Fruit fly (Drosophila melanogaster) whole organism, embryonic: Measurements from ENCODE around the gene stnB.

Source experiments
- Atf-2 ChIP-seq: fragments of 200-800 bp; sonication (Bioruptor generic); optimal IDR thresholded peaks from 2 replicates; lab custom pipeline; 2016; ENCODE audit warnings: missing biosample characterization, missing genetic modification characterization
- Bgb ChIP-seq: fragments of 200-800 bp; sonication (Bioruptor generic); IDR thresholded peaks from 2 replicates; pipeline ENCODE4 v1.3.6; 2022; ENCODE audit warnings: missing biosample characterization, missing genetic modification characterization; ENCODE audit not compliant: partially characterized antibody
- Blimp-1 ChIP-seq: fragments of 200-800 bp; sonication (Bioruptor generic); optimal IDR thresholded peaks from 3 replicates; lab custom pipeline; 2018; ENCODE audit warnings: missing biosample characterization, missing genetic modification characterization, mild to moderate bottlenecking, moderate library complexity, missing genetic modification reagents
- CG10147 ChIP-seq: fragments of 200-800 bp; sonication (Bioruptor generic); optimal IDR thresholded peaks from 2 replicates; lab custom pipeline; 2019; ENCODE audit warnings: missing biosample characterization, mild to moderate bottlenecking, missing genetic modification characterization, moderate library complexity
- CG1024 ChIP-seq: fragments of 200-800 bp; sonication (Bioruptor generic); IDR thresholded peaks from 2 replicates; pipeline ENCODE4 v1.3.6; 2022; ENCODE audit warnings: missing biosample characterization, missing genetic modification characterization
- CG10321 ChIP-seq: fragments of 200-800 bp; sonication (Bioruptor generic); IDR thresholded peaks from 2 replicates; pipeline ENCODE4 v1.3.6; 2022; ENCODE audit warnings: missing biosample characterization, missing genetic modification characterization
- CG10462 ChIP-seq: fragments of 200-800 bp; sonication (Bioruptor generic); optimal IDR thresholded peaks from 2 replicates; lab custom pipeline; 2016; ENCODE audit warnings: missing biosample characterization, missing genetic modification characterization
- CG10654 ChIP-seq: fragments of 200-800 bp; sonication (Bioruptor generic); optimal IDR thresholded peaks from 2 replicates; lab custom pipeline; 2016; ENCODE audit warnings: missing biosample characterization, missing genetic modification characterization
- CG11723 ChIP-seq: fragments of 200-800 bp; sonication (Bioruptor generic); optimal IDR thresholded peaks from 2 replicates; lab custom pipeline; 2017; ENCODE audit warnings: missing biosample characterization, mild to moderate bottlenecking, missing genetic modification characterization
- CG12659 ChIP-seq: fragments of 200-800 bp; sonication (Bioruptor generic); optimal IDR thresholded peaks from 3 replicates; lab custom pipeline; 2017; ENCODE audit warnings: mild to moderate bottlenecking, missing biosample characterization, missing genetic modification reagents, missing genetic modification characterization
- CG15073 ChIP-seq: fragments of 200-800 bp; sonication (Bioruptor generic); optimal IDR thresholded peaks from 2 replicates; lab custom pipeline; 2016; ENCODE audit warnings: missing biosample characterization, missing genetic modification characterization
- CG1602 ChIP-seq: fragments of 200-800 bp; sonication (Bioruptor generic); optimal IDR thresholded peaks from 3 replicates; lab custom pipeline; 2016; ENCODE audit warnings: missing biosample characterization, missing genetic modification characterization
- CG31388 ChIP-seq: fragments of 200-800 bp; sonication (Bioruptor generic); optimal IDR thresholded peaks from 2 replicates; lab custom pipeline; 2016; ENCODE audit warnings: missing biosample characterization, missing genetic modification characterization
- CG3407 ChIP-seq: fragments of 200-800 bp; sonication (Bioruptor generic); optimal IDR thresholded peaks from 2 replicates; lab custom pipeline; 2018; ENCODE audit warnings: missing biosample characterization, mild to moderate bottlenecking, missing genetic modification characterization
- CG34224 ChIP-seq: fragments of 200-800 bp; sonication (Bioruptor generic); IDR thresholded peaks from 3 replicates; pipeline ENCODE4 v1.3.6; 2022; ENCODE audit warnings: missing biosample characterization, missing genetic modification characterization; ENCODE audit not compliant: partially characterized antibody
- CG6854 ChIP-seq: fragments of 200-800 bp; sonication (Bioruptor generic); optimal IDR thresholded peaks from 3 replicates; lab custom pipeline; 2017; ENCODE audit warnings: missing biosample characterization, mild to moderate bottlenecking, missing genetic modification characterization
- CG8478 ChIP-seq: fragments of >200 bp; optimal IDR thresholded peaks from 2 replicates; lab custom pipeline; 2018
- CG8924 ChIP-seq: fragments of 200-800 bp; optimal IDR thresholded peaks from 3 replicates; lab custom pipeline; 2019; ENCODE audit warnings: missing biosample characterization, mild to moderate bottlenecking, missing genetic modification characterization, moderate library complexity
- CG9797 ChIP-seq: fragments of 200-800 bp; sonication (Bioruptor generic); optimal IDR thresholded peaks from 3 replicates; lab custom pipeline; 2018; ENCODE audit warnings: missing biosample characterization, mild to moderate bottlenecking, missing genetic modification characterization
- CHES-1-like ChIP-seq: fragments of 200-800 bp; sonication (Bioruptor generic); optimal IDR thresholded peaks from 2 replicates; lab custom pipeline; 2016; ENCODE audit warnings: missing biosample characterization, missing genetic modification characterization
- Dbx ChIP-seq: fragments of 200-800 bp; sonication (Bioruptor generic); IDR thresholded peaks from 3 replicates; pipeline ENCODE4 v1.3.6; 2022; ENCODE audit warnings: missing biosample characterization, missing genetic modification characterization
- Dll ChIP-seq: fragments of 200-800 bp; sonication (Bioruptor generic); IDR thresholded peaks from 4 replicates; pipeline ENCODE4 v1.3.6; 2022; ENCODE audit warnings: missing biosample characterization, missing genetic modification characterization; ENCODE audit not compliant: partially characterized antibody
- Drgx ChIP-seq: fragments of 200-800 bp; sonication (Bioruptor generic); IDR thresholded peaks from 2 replicates; pipeline ENCODE4 v1.3.6; 2022; ENCODE audit warnings: missing biosample characterization, missing genetic modification characterization
- H2.0 ChIP-seq: fragments of 200-800 bp; sonication (Bioruptor generic); IDR thresholded peaks from 2 replicates; pipeline ENCODE4 v1.3.6; 2022; ENCODE audit warnings: missing biosample characterization, missing genetic modification characterization
- HLH54F ChIP-seq: fragments of 200-800 bp; sonication (Bioruptor generic); optimal IDR thresholded peaks from 3 replicates; lab custom pipeline; 2016; ENCODE audit warnings: missing biosample characterization, missing genetic modification characterization
- HmgD ChIP-seq: fragments of 200-800 bp; sonication (Bioruptor generic); optimal IDR thresholded peaks from 3 replicates; lab custom pipeline; 2016; ENCODE audit warnings: missing biosample characterization, missing genetic modification characterization
- Hmr ChIP-seq: fragments of 200-800 bp; sonication (Bioruptor generic); optimal IDR thresholded peaks from 3 replicates; lab custom pipeline; 2017; ENCODE audit warnings: mild to moderate bottlenecking, missing biosample characterization, missing genetic modification reagents, missing genetic modification characterization
- Mad ChIP-seq: fragments of 200-800 bp; sonication (Bioruptor generic); optimal IDR thresholded peaks from 2 replicates; lab custom pipeline; 2016; ENCODE audit warnings: missing biosample characterization, missing genetic modification characterization
- Med ChIP-seq: fragments of 200-800 bp; sonication (Bioruptor generic); peaks from one replicate; lab custom pipeline; 2016; ENCODE audit warnings: missing biosample characterization, missing genetic modification characterization, mild to moderate bottlenecking, inconsistent platforms, moderate library complexity
- Mrtf ChIP-seq: fragments of 200-800 bp; sonication (Bioruptor generic); IDR thresholded peaks from 3 replicates; pipeline ENCODE4 v1.3.6; 2022; ENCODE audit warnings: missing biosample characterization, missing genetic modification characterization
- Neu2 ChIP-seq: fragments of 200-800 bp; sonication (Bioruptor generic); optimal IDR thresholded peaks from 3 replicates; lab custom pipeline; 2016; ENCODE audit warnings: missing biosample characterization, missing genetic modification characterization, borderline replicate concordance
- NfI ChIP-seq: fragments of 200-800 bp; sonication (Bioruptor generic); optimal IDR thresholded peaks from 3 replicates; lab custom pipeline; 2018; ENCODE audit warnings: missing biosample characterization, mild to moderate bottlenecking, missing genetic modification characterization, moderate library complexity
- Oli ChIP-seq: fragments of 200-800 bp; sonication (Bioruptor generic); optimal IDR thresholded peaks from 2 replicates; lab custom pipeline; 2018; ENCODE audit warnings: missing biosample characterization, mild to moderate bottlenecking, missing genetic modification characterization, moderate library complexity
- Pdp1 ChIP-seq, 2 experiments: fragments of 200-800 bp; sonication (Bioruptor generic); optimal IDR thresholded peaks; 3 replicates each; lab custom pipeline; 2016; ENCODE audit warnings: missing biosample characterization in 2 of 2, missing genetic modification characterization in 2 of 2, mild to moderate bottlenecking in 1 of 2, moderate library complexity in 1 of 2
- Rfx ChIP-seq: fragments of 200-800 bp; sonication (Bioruptor generic); IDR thresholded peaks from 2 replicates; pipeline ENCODE4 v1.3.6; 2022; ENCODE audit warnings: missing biosample characterization, missing genetic modification characterization
- bcd ChIP-seq: fragments of 200-800 bp; sonication (Bioruptor generic); optimal IDR thresholded peaks from 2 replicates; lab custom pipeline; 2017; ENCODE audit warnings: missing biosample characterization, mild to moderate bottlenecking, missing genetic modification characterization
- btn ChIP-seq: fragments of 200-800 bp; sonication (Bioruptor generic); optimal IDR thresholded peaks from 2 replicates; lab custom pipeline; 2016; ENCODE audit warnings: missing biosample characterization, missing genetic modification characterization
- ci ChIP-seq: fragments of 200-800 bp; sonication (Bioruptor generic); IDR thresholded peaks from 3 replicates; pipeline ENCODE4 v1.3.6; 2022; ENCODE audit warnings: missing biosample characterization, missing genetic modification characterization
- dati ChIP-seq: fragments of 200-800 bp; sonication (Bioruptor generic); IDR thresholded peaks from 2 replicates; pipeline ENCODE4 v1.3.6; 2022; ENCODE audit warnings: missing biosample characterization, missing genetic modification characterization
- fd102C ChIP-seq: fragments of 200-800 bp; sonication (Bioruptor generic); optimal IDR thresholded peaks from 2 replicates; lab custom pipeline; 2018; ENCODE audit warnings: missing biosample characterization, mild to moderate bottlenecking, missing genetic modification characterization, moderate library complexity
- grau ChIP-seq: fragments of 200-800 bp; optimal IDR thresholded peaks from 3 replicates; lab custom pipeline; 2019; ENCODE audit warnings: missing biosample characterization, mild to moderate bottlenecking, missing genetic modification characterization, moderate library complexity
- inv ChIP-seq: fragments of 200-800 bp; sonication (Bioruptor generic); IDR thresholded peaks from 2 replicates; pipeline ENCODE4 v1.3.6; 2022; ENCODE audit warnings: missing biosample characterization, missing genetic modification characterization; ENCODE audit not compliant: partially characterized antibody
- kah ChIP-seq: fragments of 200-800 bp; sonication (Bioruptor generic); optimal IDR thresholded peaks from 2 replicates; lab custom pipeline; 2018; ENCODE audit warnings: missing biosample characterization, mild to moderate bottlenecking, missing genetic modification characterization
- klu ChIP-seq: fragments of 200-800 bp; sonication (Bioruptor generic); IDR thresholded peaks from 2 replicates; pipeline ENCODE4 v1.3.6; 2022; ENCODE audit warnings: missing biosample characterization, missing genetic modification characterization
- nom ChIP-seq: fragments of 200-800 bp; sonication (Bioruptor generic); optimal IDR thresholded peaks from 2 replicates; lab custom pipeline; 2017; ENCODE audit warnings: missing biosample characterization, missing genetic modification characterization, mild to moderate bottlenecking, moderate library complexity, missing genetic modification reagents
- peb ChIP-seq: fragments of 200-800 bp; sonication (Bioruptor generic); IDR thresholded peaks from 2 replicates; pipeline ENCODE4 v1.3.6; 2022; ENCODE audit warnings: missing biosample characterization, missing genetic modification characterization
- pros ChIP-seq: fragments of 200-800 bp; sonication (Bioruptor generic); optimal IDR thresholded peaks from 3 replicates; lab custom pipeline; 2019; ENCODE audit warnings: missing biosample characterization, mild to moderate bottlenecking, missing genetic modification characterization, moderate library complexity
- shn ChIP-seq: fragments of 200-800 bp; sonication (Bioruptor generic); optimal IDR thresholded peaks from 3 replicates; lab custom pipeline; 2016; ENCODE audit warnings: missing biosample characterization, missing genetic modification characterization
- tll ChIP-seq, 2 experiments: fragments of 200-800 bp in 1 of 2; fragments of >200 bp in 1 of 2; sonication (Bioruptor generic) in 1 of 2; optimal IDR thresholded peaks; 2 replicates each; lab custom pipeline; 2017 to 2019; ENCODE audit warnings: missing biosample characterization in 2 of 2, missing genetic modification characterization in 2 of 2, mild to moderate bottlenecking in 1 of 2, moderate library complexity in 1 of 2
- vfl ChIP-seq: fragments of 200-800 bp; sonication (Bioruptor generic); optimal IDR thresholded peaks from 2 replicates; lab custom pipeline; 2016; ENCODE audit warnings: missing biosample characterization, missing genetic modification characterization
- wek ChIP-seq: fragments of 200-800 bp; sonication (Bioruptor generic); optimal IDR thresholded peaks from 3 replicates; lab custom pipeline; 2018; ENCODE audit warnings: missing biosample characterization, mild to moderate bottlenecking, missing genetic modification characterization, moderate library complexity
- yki ChIP-seq: fragments of >200 bp; optimal IDR thresholded peaks from 3 replicates; lab custom pipeline; 2018

Gene stnB

dm6 chrX:23013208-23013607 lies 8.8 kb upstream of the stnB start, which contains the start of the genes Rab21 and Coa7 (continued):
- TF ChIP-seq CG1024 (GFP tag; lab: Robert Waterston, UW) = no peak
- peak; percentile 47 for TF ChIP-seq CG8924 (tag; lab: Kevin White, UChicago)
- peak; percentile 71 for TF ChIP-seq CG9797 (GFP tag; lab: Kevin White, UChicago)
- TF ChIP-seq Drgx (GFP tag; lab: Robert Waterston, UW) = no peak
- TF ChIP-seq CG6854 (GFP tag; lab: Kevin White, UChicago) = no peak
- no peak for TF ChIP-seq Mrtf (GFP tag; lab: Robert Waterston, UW)
- no peak for TF ChIP-seq CG10462 (GFP tag; lab: Kevin White, UChicago)
- no peak for TF ChIP-seq CG11723
- peak in 1 of 2 experiments; percentile 75 for TF ChIP-seq Pdp1 (GFP tag; optimal IDR thresholded peaks at IDR 0.05; lab: Kevin White, UChicago)
- TF ChIP-seq CG10321 = no peak
- TF ChIP-seq ci = no peak
- TF ChIP-seq CHES-1-like (GFP tag; lab: Kevin White, UChicago) = no peak
- peak; percentile 96 for TF ChIP-seq inv (GFP tag; lab: Robert Waterston, UW)
- peak; percentile 95 for TF ChIP-seq Dll (GFP tag; lab: Robert Waterston, UW)
- TF ChIP-seq HLH54F (GFP tag; lab: Kevin White, UChicago) = no peak
- no peak for TF ChIP-seq CG1602 (GFP tag; lab: Kevin White, UChicago)
- TF ChIP-seq CG34224 (GFP tag; lab: Robert Waterston, UW) = peak; percentile 93
- TF ChIP-seq klu (GFP tag; lab: Robert Waterston, UW) = no peak
- TF ChIP-seq Bgb = peak; percentile 97
- peak; percentile 64 for TF ChIP-seq Hmr (GFP tag; lab: Kevin White, UChicago)
- peak; percentile 33 for TF ChIP-seq Mad
- TF ChIP-seq dati = no peak
- TF ChIP-seq HmgD (GFP tag; lab: Kevin White, UChicago) = no peak
- no peak for TF ChIP-seq fd102C (GFP tag; lab: Kevin White, UChicago)
- no peak for TF ChIP-seq CG31388 (GFP tag; lab: Kevin White, UChicago)
- TF ChIP-seq vfl = no peak
- TF ChIP-seq peb = no peak
- TF ChIP-seq NfI = peak; percentile 1
- TF ChIP-seq pros (GFP tag; lab: Kevin White, UChicago) = no peak
- no peak for TF ChIP-seq Atf-2 (GFP tag; lab: Kevin White, UChicago)
- TF ChIP-seq CG3407 (GFP tag; lab: Kevin White, UChicago) = no peak
- TF ChIP-seq Med = peak; percentile 82
- no peak for TF ChIP-seq shn (GFP tag; lab: Kevin White, UChicago)
- no peak for TF ChIP-seq CG10654 (GFP tag; lab: Kevin White, UChicago)
- TF ChIP-seq Neu2 (GFP tag; lab: Kevin White, UChicago) = no peak
- no peak for TF ChIP-seq CG8478
- no peak for TF ChIP-seq bcd (GFP tag; lab: Kevin White, UChicago)
- no peak for TF ChIP-seq wek (GFP tag; lab: Kevin White, UChicago)
- peak; percentile 65 for TF ChIP-seq CG12659 (GFP tag; lab: Kevin White, UChicago)
- no peak for TF ChIP-seq yki
- TF ChIP-seq Rfx = no peak; the same call in 1 of the 2 replicates
- TF ChIP-seq Oli = no peak
- no peak for TF ChIP-seq tll (GFP tag; optimal IDR thresholded peaks at IDR 0.05; lab: Kevin White, UChicago)
- no peak for TF ChIP-seq nom (GFP tag; lab: Kevin White, UChicago)
- TF ChIP-seq H2.0 (GFP tag; lab: Robert Waterston, UW) = 0 out of 2 replicates have a peak, but pooled peaks have one; percentile 25
- TF ChIP-seq grau (tag; lab: Kevin White, UChicago) = peak; percentile 24
- no peak for TF ChIP-seq CG15073 (GFP tag; lab: Kevin White, UChicago)
- 0 out of 3 replicates have a peak, but pooled peaks have one; percentile 56 for TF ChIP-seq Dbx (GFP tag; lab: Robert Waterston, UW)
- TF ChIP-seq Blimp-1 (GFP tag; lab: Kevin White, UChicago) = no peak
- TF ChIP-seq kah (GFP tag; lab: Kevin White, UChicago) = no peak
- TF ChIP-seq btn = no peak
- TF ChIP-seq CG10147 (GFP tag; lab: Kevin White, UChicago) = no peak
